Worm (Caenorhabditis elegans) whole organism, midembryonic: Measurements from ENCODE around the gene C48D1.5.

Source experiments
- T22C8.4 ChIP-seq: fragments of 200-800 bp; sonication (Bioruptor generic); IDR thresholded peaks from 2 replicates; pipeline ENCODE4 v1.3.6; 2022; ENCODE audit warnings: missing genetic modification characterization, missing compliant biosample characterization
- cog-1 ChIP-seq: sonication (generic microtip); optimal IDR thresholded peaks from 2 replicates; lab custom pipeline; 2016; ENCODE audit warnings: missing genetic modification characterization, missing compliant biosample characterization
- flt-1 ChIP-seq: fragments of 200-800 bp; sonication (Bioruptor generic); IDR thresholded peaks from 2 replicates; pipeline ENCODE4 v1.3.6; 2022; ENCODE audit warnings: missing genetic modification characterization, missing compliant biosample characterization
- med-1 ChIP-seq: sonication (generic microtip); optimal IDR thresholded peaks from 2 replicates; lab custom pipeline; 2017; ENCODE audit warnings: missing genetic modification characterization, mild to moderate bottlenecking, missing compliant biosample characterization, antibody characterized with exemption, missing genetic modification reagents; ENCODE audit not compliant: insufficient read depth
- ref-1 ChIP-seq: fragments of 200-800 bp; sonication (Bioruptor generic); conservative IDR thresholded peaks from 2 replicates; pipeline ENCODE4 v1.3.6; 2022; ENCODE audit warnings: missing genetic modification reagents, missing genetic modification characterization, missing compliant biosample characterization
- tab-1 ChIP-seq: fragments of 200-800 bp; sonication (Bioruptor generic); IDR thresholded peaks from 2 replicates; pipeline ENCODE4 v1.3.6; 2022; ENCODE audit warnings: missing genetic modification characterization, missing compliant biosample characterization
- ztf-23 ChIP-seq: fragments of 200-800 bp; sonication (Bioruptor generic); IDR thresholded peaks from 2 replicates; pipeline ENCODE4 v1.3.6; 2022; ENCODE audit warnings: missing genetic modification reagents, missing genetic modification characterization, missing compliant biosample characterization
- ztf-29 ChIP-seq: fragments of 200-800 bp; sonication (Bioruptor generic); IDR thresholded peaks from 2 replicates; pipeline ENCODE4 v1.3.6; 2022; ENCODE audit warnings: missing genetic modification reagents, missing genetic modification characterization, missing compliant biosample characterization

DNA sequence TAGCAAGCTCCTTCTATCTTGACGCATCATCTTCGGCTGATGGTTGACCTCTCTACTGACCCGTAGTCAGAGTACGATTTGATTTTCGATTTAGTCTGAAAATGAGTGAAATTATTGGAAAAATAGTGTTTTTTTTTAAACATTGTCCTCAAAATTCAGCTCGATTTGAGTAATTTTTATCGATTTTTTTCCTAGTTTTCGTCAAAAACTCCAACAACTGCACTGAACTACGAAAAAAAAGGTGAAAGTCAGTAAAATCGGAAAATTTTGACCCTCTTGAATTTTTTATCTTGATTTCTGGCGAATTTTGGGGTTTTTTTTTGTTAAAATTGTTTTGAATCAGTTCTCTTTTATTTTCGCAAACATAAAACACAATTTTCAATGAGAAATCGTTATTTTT is 17.7 kb upstream of the C48D1.5 start, which contains the start of gene ced-3:
- TF ChIP-seq flt-1 (GFP tag; lab: Robert Waterston, UW) = no peak
- TF ChIP-seq ref-1 (GFP tag; lab: Robert Waterston, UW) = no peak
- no peak for TF ChIP-seq T22C8.4
- no peak for TF ChIP-seq ztf-29 (GFP tag; lab: Robert Waterston, UW)
- TF ChIP-seq tab-1 (GFP tag; lab: Robert Waterston, UW) = no peak
- no peak for TF ChIP-seq ztf-23
- TF ChIP-seq cog-1 = no peak
- TF ChIP-seq med-1 = no peak
